Worm (Caenorhabditis elegans) whole organism, midembryonic: ENCODE measurements around the gene col-43.

ENCODE experiments used
- T22C8.4 ChIP-seq: fragments of 200-800 bp; sonication (Bioruptor generic); IDR thresholded peaks from 2 replicates; pipeline ENCODE4 v1.3.6; 2022; ENCODE audit warnings: missing genetic modification characterization, missing compliant biosample characterization
- cog-1 ChIP-seq: sonication (generic microtip); optimal IDR thresholded peaks from 2 replicates; lab custom pipeline; 2016; ENCODE audit warnings: missing genetic modification characterization, missing compliant biosample characterization
- flt-1 ChIP-seq: fragments of 200-800 bp; sonication (Bioruptor generic); IDR thresholded peaks from 2 replicates; pipeline ENCODE4 v1.3.6; 2022; ENCODE audit warnings: missing genetic modification characterization, missing compliant biosample characterization
- klf-2 ChIP-seq: fragments of 200-800 bp; sonication (Bioruptor generic); conservative IDR thresholded peaks from 2 replicates; pipeline ENCODE4 v1.3.6; 2022; ENCODE audit warnings: missing genetic modification reagents, missing genetic modification characterization, missing compliant biosample characterization
- med-1 ChIP-seq: sonication (generic microtip); optimal IDR thresholded peaks from 2 replicates; lab custom pipeline; 2017; ENCODE audit warnings: missing genetic modification characterization, mild to moderate bottlenecking, missing compliant biosample characterization, antibody characterized with exemption, missing genetic modification reagents; ENCODE audit not compliant: insufficient read depth
- ref-1 ChIP-seq: fragments of 200-800 bp; sonication (Bioruptor generic); conservative IDR thresholded peaks from 2 replicates; pipeline ENCODE4 v1.3.6; 2022; ENCODE audit warnings: missing genetic modification reagents, missing genetic modification characterization, missing compliant biosample characterization
- tab-1 ChIP-seq: fragments of 200-800 bp; sonication (Bioruptor generic); IDR thresholded peaks from 2 replicates; pipeline ENCODE4 v1.3.6; 2022; ENCODE audit warnings: missing genetic modification characterization, missing compliant biosample characterization
- ztf-23 ChIP-seq: fragments of 200-800 bp; sonication (Bioruptor generic); IDR thresholded peaks from 2 replicates; pipeline ENCODE4 v1.3.6; 2022; ENCODE audit warnings: missing genetic modification reagents, missing genetic modification characterization, missing compliant biosample characterization
- ztf-29 ChIP-seq: fragments of 200-800 bp; sonication (Bioruptor generic); IDR thresholded peaks from 2 replicates; pipeline ENCODE4 v1.3.6; 2022; ENCODE audit warnings: missing genetic modification reagents, missing genetic modification characterization, missing compliant biosample characterization

- no peak for TF ChIP-seq flt-1 (GFP tag; lab: Robert Waterston, UW)
- no peak for TF ChIP-seq ref-1
- no peak for TF ChIP-seq tab-1
- TF ChIP-seq T22C8.4 (GFP tag; lab: Robert Waterston, UW): no peak
- no peak for TF ChIP-seq med-1
- TF ChIP-seq ztf-29 (GFP tag; lab: Robert Waterston, UW): no peak
- no peak for TF ChIP-seq ztf-23 (GFP tag; lab: Robert Waterston, UW)
- no peak for TF ChIP-seq cog-1 (tag; lab: Kevin White, UChicago)
- no peak for TF ChIP-seq klf-2 (GFP tag; lab: Robert Waterston, UW)
Measured at ce11 chrV:8050059-8050677, 543 bp downstream of the col-43 start.
